Fruit fly (Drosophila melanogaster): ENCODE results near the gene chm.

chm gene

dm6 chr2L:7424282-7424905 lies 12.2 kb downstream of the chm start (continued):
- TF ChIP-seq Blimp-1 (GFP tag; optimal IDR thresholded peaks at IDR 0.05) (no peak), Eip78C (GFP tag) (peak; percentile 87), CG3919 (GFP tag; optimal IDR thresholded peaks at IDR 0.05) (peak; percentile 13), CG9139 (GFP tag; optimal IDR thresholded peaks at IDR 0.05) (no peak), Sox102F (GFP tag; optimal IDR thresholded peaks at IDR 0.05) (peak; percentile 19), Hr38 (GFP tag; optimal IDR thresholded peaks at IDR 0.05) (no peak), acj6 (GFP tag; optimal IDR thresholded peaks at IDR 0.05) (peak; percentile 40), CG31627 (GFP tag; optimal IDR thresholded peaks at IDR 0.05) (peak; percentile 55), esn (GFP tag; optimal IDR thresholded peaks at IDR 0.05) (peak; percentile 1), Gug (GFP tag; IDR thresholded peaks at IDR 0.05) (0 out of 2 replicates have a peak, but pooled peaks have one; percentile 17), dsx (GFP tag; optimal IDR thresholded peaks at IDR 0.05; ENCODE audit: poor library complexity, severe bottlenecking) (no peak), pdm3 (GFP tag; optimal IDR thresholded peaks at IDR 0.05) (peak; percentile 61), Ets21C (GFP tag; optimal IDR thresholded peaks at IDR 0.05) (no peak), CG3032 (tag; optimal IDR thresholded peaks at IDR 0.05) (peak; percentile 53), ss (GFP tag; optimal IDR thresholded peaks at IDR 0.05) (no peak), Met (GFP tag; optimal IDR thresholded peaks at IDR 0.05) (peak; percentile 31), CG6808 (GFP tag; optimal IDR thresholded peaks at IDR 0.05) (peak; percentile 11), CG11294 (GFP tag; IDR thresholded peaks at IDR 0.05) (no peak), cyc (GFP tag; optimal IDR thresholded peaks at IDR 0.05) (peak; percentile 35), CG6163 (GFP tag; IDR thresholded peaks at IDR 0.05) (peak; percentile 57), CG8119 (GFP tag; IDR thresholded peaks at IDR 0.05) (peak; percentile 41; the same call in 1 of the 3 replicates), CG7368 (GFP tag; optimal IDR thresholded peaks at IDR 0.05) (no peak), Smox (GFP tag; optimal IDR thresholded peaks at IDR 0.05) (peak; percentile 13), spab (GFP tag; optimal IDR thresholded peaks at IDR 0.05) (peak; percentile 32)

- TF ChIP-seq acj6 (GFP tag; optimal IDR thresholded peaks at IDR 0.05) = peak; percentile 83
- peak; percentile 71 for TF ChIP-seq Eip75B (GFP tag; optimal IDR thresholded peaks at IDR 0.05)
- peak; percentile 66 for TF ChIP-seq CG10669 (GFP tag; optimal IDR thresholded peaks at IDR 0.05)
- peak; percentile 92 for TF ChIP-seq CG6163 (GFP tag; IDR thresholded peaks at IDR 0.05)
- peak; percentile 56 for TF ChIP-seq CG3032 (tag; optimal IDR thresholded peaks at IDR 0.05)
- TF ChIP-seq CG34406 (GFP tag; optimal IDR thresholded peaks at IDR 0.05) = peak; percentile 77
- peak; percentile 24 to 31 for TF ChIP-seq salr (GFP tag; optimal IDR thresholded peaks at IDR 0.05)
- TF ChIP-seq fkh (GFP tag; optimal IDR thresholded peaks at IDR 0.05) = no peak
- TF ChIP-seq CG7368 (GFP tag; optimal IDR thresholded peaks at IDR 0.05) = peak; percentile 86
- peak; percentile 29 for TF ChIP-seq CG11762 (GFP tag; optimal IDR thresholded peaks at IDR 0.05; ENCODE audit: insufficient read depth)
- TF ChIP-seq Sox15 (GFP tag; optimal IDR thresholded peaks at IDR 0.05) = peak; percentile 78
- TF ChIP-seq fd85E (GFP tag; optimal IDR thresholded peaks at IDR 0.05) = no peak
- TF ChIP-seq CG11902 (GFP tag; optimal IDR thresholded peaks at IDR 0.05) = peak; percentile 76
- TF ChIP-seq CG31627 (GFP tag; optimal IDR thresholded peaks at IDR 0.05) = peak; percentile 93
- peak; percentile 94 for TF ChIP-seq esn (GFP tag; optimal IDR thresholded peaks at IDR 0.05)
- peak; percentile 46 for TF ChIP-seq CG1621 (tag; optimal IDR thresholded peaks at IDR 0.05)
- peak; percentile 37 for TF ChIP-seq dac (GFP tag; optimal IDR thresholded peaks at IDR 0.05)
- TF ChIP-seq ss (GFP tag; optimal IDR thresholded peaks at IDR 0.05) = peak; percentile 7 to 21
- peak; percentile 68 for TF ChIP-seq Hr4 (GFP tag; optimal IDR thresholded peaks at IDR 0.05)
- peak; percentile 97 for TF ChIP-seq vri (GFP tag; optimal IDR thresholded peaks at IDR 0.05)
- peak; percentile 92 for TF ChIP-seq topi (GFP tag; optimal IDR thresholded peaks at IDR 0.05)
- peak; percentile 29 for TF ChIP-seq dsx (GFP tag; optimal IDR thresholded peaks at IDR 0.05; ENCODE audit: poor library complexity, severe bottlenecking)
- TF ChIP-seq cyc (GFP tag; optimal IDR thresholded peaks at IDR 0.05) = peak; percentile 91
- no peak for TF ChIP-seq CG6854 (GFP tag; optimal IDR thresholded peaks at IDR 0.05)
- TF ChIP-seq CG6808 (GFP tag; optimal IDR thresholded peaks at IDR 0.05) = peak; percentile 13
- TF ChIP-seq Sox14 (GFP tag; optimal IDR thresholded peaks at IDR 0.05) = peak; percentile 89
- peak; percentile 85 for TF ChIP-seq CG3919 (GFP tag; optimal IDR thresholded peaks at IDR 0.05)
- peak; percentile 56 for TF ChIP-seq Ets96B (tag; optimal IDR thresholded peaks at IDR 0.05)
- peak; percentile 91 for TF ChIP-seq Met (GFP tag; optimal IDR thresholded peaks at IDR 0.05)
- TF ChIP-seq eg (GFP tag; IDR thresholded peaks at IDR 0.05) = peak; percentile 93
- TF ChIP-seq CG8632 (GFP tag; optimal IDR thresholded peaks at IDR 0.05) = peak; percentile 62
- peak; percentile 69 for TF ChIP-seq CG8119 (GFP tag; IDR thresholded peaks at IDR 0.05)
- peak; percentile 27 for TF ChIP-seq Lpt (GFP tag; optimal IDR thresholded peaks at IDR 0.05)
- peak; percentile 84 for TF ChIP-seq pdm3 (GFP tag; optimal IDR thresholded peaks at IDR 0.05)
- TF ChIP-seq achi (GFP tag; optimal IDR thresholded peaks at IDR 0.05) = peak; percentile 80
Measured at dm6 chr2L:7424907-7425689, 12.9 kb downstream of the chm start.
